Worm (Caenorhabditis elegans): Measurements from ENCODE around the gene W07G1.1.
A peak's percentile ranks its signal among the peaks of the same experiment; 100 is the strongest.

W07G1.1 gene

DNA sequence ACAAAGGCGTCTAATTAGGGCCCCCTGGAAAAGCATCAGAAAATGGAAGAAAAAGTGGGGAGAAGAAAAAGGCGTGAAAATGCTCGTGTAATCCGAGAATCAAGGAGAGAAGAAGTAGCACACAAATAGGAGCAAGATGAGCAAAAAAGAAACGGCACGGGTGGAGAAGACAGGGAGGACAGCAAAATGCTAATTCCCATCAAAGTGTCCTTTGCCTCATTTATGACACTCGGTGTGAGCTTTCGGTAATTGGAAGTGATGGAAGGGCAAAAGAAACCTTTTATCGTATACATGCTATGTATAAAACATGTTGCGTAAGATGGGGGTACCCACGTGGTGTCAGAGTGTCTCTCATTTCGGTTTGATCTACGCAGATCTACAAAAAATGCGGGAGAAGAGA lies 5.9 kb downstream of the W07G1.1 start:
- no peak for TF ChIP-seq hlh-17 (GFP tag; optimal IDR thresholded peaks at IDR 0.05; ENCODE audit: borderline replicate concordance)
- TF ChIP-seq nhr-19 (GFP tag; conservative IDR thresholded peaks at IDR 0.05) = no peak
- no peak for TF ChIP-seq pax-3 (tag; optimal IDR thresholded peaks at IDR 0.05)
- peak; percentile 76 for TF ChIP-seq ceh-63 (GFP tag; optimal IDR thresholded peaks at IDR 0.05)
- TF ChIP-seq C34B4.2 (tag; optimal IDR thresholded peaks at IDR 0.05) = no peak
- no peak for TF ChIP-seq efl-1 (optimal IDR thresholded peaks at IDR 0.05)
- peak in 1 of 2 experiments; percentile 61 for TF ChIP-seq efl-1 (GFP tag; optimal IDR thresholded peaks at IDR 0.05 in 1 of 2)
- peak; percentile 47 for TF ChIP-seq lin-14 (GFP tag; optimal IDR thresholded peaks at IDR 0.05)
- TF ChIP-seq unc-86 (tag; optimal IDR thresholded peaks at IDR 0.05) = no peak
- TF ChIP-seq ceh-8 (GFP tag; optimal IDR thresholded peaks at IDR 0.05) = peak; percentile 56
- TF ChIP-seq mef-2 (tag; optimal IDR thresholded peaks at IDR 0.05) = no peak

DNA sequence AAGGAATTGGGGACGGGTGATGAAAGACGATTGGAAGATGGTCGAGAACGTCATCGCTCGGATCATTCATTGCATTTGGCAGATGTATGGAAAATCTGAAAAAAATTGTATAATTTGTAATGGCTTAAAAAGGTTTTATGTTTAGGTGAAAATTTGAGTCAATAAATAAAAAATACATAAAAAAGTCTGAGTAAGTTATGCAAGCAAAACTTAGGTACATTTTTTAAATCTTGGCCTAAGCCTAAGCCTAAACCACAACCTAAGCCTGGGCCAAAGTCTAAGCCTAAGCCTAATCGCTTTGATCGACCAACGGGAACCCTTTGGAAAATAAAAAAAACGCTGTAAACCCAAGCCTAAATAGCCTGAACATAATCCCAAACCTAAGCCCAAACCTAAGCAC lies 7.5 kb downstream of the W07G1.1 start, which contains the start of gene hot-3:
Gene hot-3 (minus strand): TSS at position 101 of the 400 bp plus-strand sequence.
- TF ChIP-seq snu-23 (GFP tag; optimal IDR thresholded peaks at IDR 0.05) = no peak
- TF ChIP-seq isw-1 (GFP tag; IDR thresholded peaks at IDR 0.05) = no peak
- no peak for TF ChIP-seq nhr-19 (GFP tag; conservative IDR thresholded peaks at IDR 0.05)
- TF ChIP-seq lin-13 (GFP tag; optimal IDR thresholded peaks at IDR 0.05) = no peak
- TF ChIP-seq ceh-88 (GFP tag; IDR thresholded peaks at IDR 0.05) = no peak

DNA sequence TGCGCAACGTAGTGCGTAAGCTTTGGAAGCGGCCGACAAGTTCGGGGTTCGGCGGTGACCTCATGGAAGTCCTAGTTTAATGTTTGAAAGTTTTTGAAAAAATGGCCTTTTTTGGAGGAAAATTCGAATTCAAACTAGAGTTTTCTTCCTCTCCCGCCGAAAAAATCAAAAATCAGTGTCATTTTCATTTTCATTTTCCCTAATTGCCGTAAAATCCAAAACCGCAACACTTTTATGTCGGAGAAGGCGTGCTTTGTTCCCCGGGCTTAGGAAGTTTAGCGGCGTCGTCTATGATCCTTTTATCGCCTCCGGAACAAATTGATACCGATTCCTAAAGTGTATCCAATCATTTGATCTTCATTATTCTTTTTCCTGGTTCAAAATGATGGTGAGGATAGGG lies 14.5 kb downstream of the W07G1.1 start, which contains the start of gene mltn-5:
Gene mltn-5 (plus strand): TSS at position 301 of the 400 bp plus-strand sequence.
- peak; percentile 1 for TF ChIP-seq blmp-1 (tag; optimal IDR thresholded peaks at IDR 0.05)
- no peak for TF ChIP-seq fkh-8 (tag; optimal IDR thresholded peaks at IDR 0.05)

DNA sequence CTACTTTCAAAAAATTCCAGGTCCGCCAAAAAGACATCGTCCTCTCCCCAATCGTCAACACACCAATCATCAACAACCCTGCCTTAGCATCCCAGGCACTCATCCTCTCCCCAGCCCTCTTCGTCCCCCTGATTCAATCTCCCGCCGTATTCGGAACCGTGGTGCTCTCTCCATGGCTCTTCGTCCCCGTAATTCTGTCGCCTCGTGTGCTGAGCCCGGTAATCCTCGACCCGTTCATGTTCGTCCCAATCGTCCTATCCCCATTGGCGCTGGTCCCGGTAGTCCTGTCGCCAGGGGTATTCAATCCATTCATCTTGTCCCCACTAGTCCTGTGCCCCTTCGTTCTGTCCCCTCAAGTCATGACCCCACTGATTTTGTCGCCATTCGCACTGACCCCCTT lies 20.3 kb downstream of the W07G1.1 start:
- TF ChIP-seq efl-1 (optimal IDR thresholded peaks at IDR 0.05) (no peak), efl-1 (GFP tag; optimal IDR thresholded peaks at IDR 0.05 in 1 of 2) (peak in 1 of 2 experiments; percentile 84), ceh-88 (GFP tag; IDR thresholded peaks at IDR 0.05) (no peak), hpl-2 (GFP tag; optimal IDR thresholded peaks at IDR 0.05) (no peak), mef-2 (tag; optimal IDR thresholded peaks at IDR 0.05) (no peak), lir-3 (tag; optimal IDR thresholded peaks at IDR 0.05; ENCODE audit: poor library complexity) (no peak), nhr-12 (tag; optimal IDR thresholded peaks at IDR 0.05) (no peak), mab-9 (GFP tag; IDR thresholded peaks at IDR 0.05) (no peak), lsy-2 (tag; optimal IDR thresholded peaks at IDR 0.05) (no peak)

DNA sequence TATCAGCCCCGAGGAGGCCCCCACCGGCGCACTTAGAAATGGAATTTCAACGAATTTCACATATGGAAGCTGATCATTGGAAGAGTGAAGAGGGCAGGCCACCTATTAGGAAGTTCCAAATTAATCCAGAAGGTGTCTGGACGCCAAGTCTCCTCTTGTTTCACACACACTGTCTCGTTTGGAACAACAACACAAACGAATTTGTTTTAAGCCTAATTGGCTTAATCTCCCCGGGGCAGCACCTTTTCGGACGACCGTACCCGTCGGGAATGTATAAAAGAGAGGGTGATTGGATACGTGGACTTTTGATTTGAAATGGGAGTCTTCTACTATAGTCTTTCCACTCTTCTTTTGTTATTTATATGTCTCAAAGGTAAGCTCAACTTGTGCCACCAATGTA lies 23.4 kb downstream of the W07G1.1 start, which contains the start of gene mltn-3:
Gene mltn-3 (plus strand): TSS at position 301 of the 400 bp plus-strand sequence.
- TF ChIP-seq nhr-85 (tag) (no peak), lir-3 (tag; optimal IDR thresholded peaks at IDR 0.05; ENCODE audit: poor library complexity) (no peak), unc-62 (GFP tag; optimal IDR thresholded peaks at IDR 0.05) (no peak), zip-4 (GFP tag; optimal IDR thresholded peaks at IDR 0.05) (no peak), mef-2 (tag; optimal IDR thresholded peaks at IDR 0.05) (no peak), elt-2 (tag; optimal IDR thresholded peaks at IDR 0.05) (no peak), nhr-28 (tag; optimal IDR thresholded peaks at IDR 0.05) (no peak), unc-30 (tag; optimal IDR thresholded peaks at IDR 0.05) (no peak), efl-1 (optimal IDR thresholded peaks at IDR 0.05) (no peak), efl-1 (GFP tag; optimal IDR thresholded peaks at IDR 0.05 in 1 of 2) (no peak), fkh-10 (GFP tag; optimal IDR thresholded peaks at IDR 0.05) (no peak), nhr-71 (tag; optimal IDR thresholded peaks at IDR 0.05) (no peak), C04F5.9 (tag; optimal IDR thresholded peaks at IDR 0.05) (no peak), rnt-1 (tag; optimal IDR thresholded peaks at IDR 0.05) (no peak), elt-3 (tag; optimal IDR thresholded peaks at IDR 0.05) (no peak), unc-86 (tag; optimal IDR thresholded peaks at IDR 0.05) (no peak), ztf-4 (tag; optimal IDR thresholded peaks at IDR 0.05) (no peak)

All from whole organism, L1 larva.